Worm (Caenorhabditis elegans) whole organism, mixed stage, embryonic: Measurements from ENCODE around the gene rbm-22.

Experiments used
- bed-3 ChIP-seq: fragments of 200-800 bp; sonication (Bioruptor generic); optimal IDR thresholded peaks from 3 replicates; lab custom pipeline; 2018; ENCODE audit warnings: mild to moderate bottlenecking, missing genetic modification characterization, moderate library complexity, missing compliant biosample characterization
- blmp-1 ChIP-seq: fragments of 150-350 bp; optimal IDR thresholded peaks from 2 replicates; lab custom pipeline; 2014; ENCODE audit warnings: missing biosample characterization, missing genetic modification characterization
- ceh-43 ChIP-seq: fragments of 200-800 bp; sonication (Bioruptor generic); optimal IDR thresholded peaks from 2 replicates; lab custom pipeline; 2018; ENCODE audit warnings: mild to moderate bottlenecking, missing genetic modification characterization, moderate library complexity, missing compliant biosample characterization
- ces-1 ChIP-seq: fragments of 150-350 bp; optimal IDR thresholded peaks from 2 replicates; lab custom pipeline; 2014; ENCODE audit warnings: missing biosample characterization, missing genetic modification reagents, missing genetic modification characterization
- cnd-1 ChIP-seq: fragments of 200-800 bp; sonication (Bioruptor generic); optimal IDR thresholded peaks from 2 replicates; lab custom pipeline; 2018; ENCODE audit warnings: mild to moderate bottlenecking, missing genetic modification characterization, missing compliant biosample characterization
- elt-1 ChIP-seq: sonication (generic microtip); optimal IDR thresholded peaks from 2 replicates; lab custom pipeline; 2017; ENCODE audit warnings: missing genetic modification characterization, mild to moderate bottlenecking, missing compliant biosample characterization, antibody characterized with exemption, moderate library complexity, borderline replicate concordance; ENCODE audit not compliant: insufficient read depth
- nhr-237 ChIP-seq: fragments of 150-350 bp; optimal IDR thresholded peaks from 2 replicates; lab custom pipeline; 2014; ENCODE audit warnings: missing biosample characterization, missing genetic modification characterization
- nhr-28 ChIP-seq: fragments of 150-350 bp; optimal IDR thresholded peaks from 2 replicates; lab custom pipeline; 2014; ENCODE audit warnings: missing biosample characterization, missing genetic modification characterization
- nhr-76 ChIP-seq: sonication (generic microtip); optimal IDR thresholded peaks from 2 replicates; lab custom pipeline; 2017; ENCODE audit warnings: missing biosample characterization, missing genetic modification characterization
- pha-4 ChIP-seq: fragments of 150-350 bp; optimal IDR thresholded peaks from 2 replicates; lab custom pipeline; 2018; ENCODE audit warnings: missing biosample characterization, missing genetic modification reagents, missing genetic modification characterization
- snpc-4 ChIP-seq: fragments of 150-350 bp; optimal IDR thresholded peaks from 2 replicates; lab custom pipeline; 2014; ENCODE audit warnings: missing biosample characterization, missing genetic modification characterization
- unc-120 ChIP-seq: sonication (generic microtip); optimal IDR thresholded peaks from 2 replicates; lab custom pipeline; 2017; ENCODE audit warnings: missing genetic modification characterization, missing compliant biosample characterization; ENCODE audit not compliant: poor library complexity, severe bottlenecking
- unc-39 ChIP-seq: fragments of 150-350 bp; optimal IDR thresholded peaks from 2 replicates; lab custom pipeline; 2014; ENCODE audit warnings: missing biosample characterization, missing genetic modification characterization
- unc-62 ChIP-seq: fragments of 150-350 bp; optimal IDR thresholded peaks from 2 replicates; lab custom pipeline; 2014; ENCODE audit warnings: missing biosample characterization, missing genetic modification reagents, missing genetic modification characterization

ce11 chrIV:10867370-10868146, 6.4 kb downstream of the rbm-22 start:
- TF ChIP-seq snpc-4 (tag; lab: Kevin White, UChicago) (no peak), unc-39 (tag; lab: Kevin White, UChicago) (no peak), ceh-43 (GFP tag; lab: Kevin White, UChicago) (peak; percentile 72), unc-62 (GFP tag; lab: Kevin White, UChicago) (no peak), pha-4 (peak; percentile 59), blmp-1 (no peak), nhr-28 (tag; lab: Kevin White, UChicago) (no peak), elt-1 (no peak), ces-1 (GFP tag; lab: Kevin White, UChicago) (peak; percentile 18), unc-120 (tag; lab: Kevin White, UChicago) (no peak), nhr-237 (tag; lab: Kevin White, UChicago) (no peak), nhr-76 (tag; lab: Kevin White, UChicago) (no peak), cnd-1 (tag; lab: Kevin White, UChicago) (no peak), bed-3 (GFP tag; lab: Kevin White, UChicago) (no peak)
